Worm (Caenorhabditis elegans): ENCODE results near the gene F22F7.3.

DNA sequence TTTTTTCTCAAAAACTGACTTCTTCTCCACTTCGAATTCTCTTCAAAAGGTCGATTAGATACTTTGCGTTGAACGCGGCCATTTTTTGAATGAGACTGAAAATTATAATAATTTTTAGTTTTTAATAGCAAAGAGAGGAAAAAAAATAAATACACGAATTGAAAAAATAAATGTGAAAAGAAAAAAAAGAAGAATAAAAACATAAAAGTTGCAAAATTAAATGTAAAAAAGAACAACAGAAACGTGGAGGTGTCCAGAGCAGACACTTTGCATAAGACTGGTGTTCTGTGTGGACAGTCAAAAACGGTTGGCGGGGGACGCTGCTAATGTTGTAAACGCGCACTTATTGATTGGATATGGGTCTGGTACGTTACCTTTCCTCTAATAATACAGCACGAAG, 48.9 kb downstream of the F22F7.3 start, which contains the start of gene C45H4.14:
- TF ChIP-seq ama-1 (optimal IDR thresholded peaks at IDR 0.05) (no peak), tra-4 (tag; optimal IDR thresholded peaks at IDR 0.05) (no peak), flt-1 (GFP tag; IDR thresholded peaks at IDR 0.05) (no peak), ceh-36 (tag; optimal IDR thresholded peaks at IDR 0.05) (no peak), pes-1 (GFP tag; IDR thresholded peaks at IDR 0.05) (no peak), sea-1 (GFP tag; conservative IDR thresholded peaks at IDR 0.05) (no peak), scrt-1 (GFP tag; IDR thresholded peaks at IDR 0.05) (no peak), aly-1 (tag; optimal IDR thresholded peaks at IDR 0.05) (no peak)
